Fruit fly (Drosophila melanogaster): ENCODE results near the gene Zmynd8.

The Zmynd8 gene

DNA sequence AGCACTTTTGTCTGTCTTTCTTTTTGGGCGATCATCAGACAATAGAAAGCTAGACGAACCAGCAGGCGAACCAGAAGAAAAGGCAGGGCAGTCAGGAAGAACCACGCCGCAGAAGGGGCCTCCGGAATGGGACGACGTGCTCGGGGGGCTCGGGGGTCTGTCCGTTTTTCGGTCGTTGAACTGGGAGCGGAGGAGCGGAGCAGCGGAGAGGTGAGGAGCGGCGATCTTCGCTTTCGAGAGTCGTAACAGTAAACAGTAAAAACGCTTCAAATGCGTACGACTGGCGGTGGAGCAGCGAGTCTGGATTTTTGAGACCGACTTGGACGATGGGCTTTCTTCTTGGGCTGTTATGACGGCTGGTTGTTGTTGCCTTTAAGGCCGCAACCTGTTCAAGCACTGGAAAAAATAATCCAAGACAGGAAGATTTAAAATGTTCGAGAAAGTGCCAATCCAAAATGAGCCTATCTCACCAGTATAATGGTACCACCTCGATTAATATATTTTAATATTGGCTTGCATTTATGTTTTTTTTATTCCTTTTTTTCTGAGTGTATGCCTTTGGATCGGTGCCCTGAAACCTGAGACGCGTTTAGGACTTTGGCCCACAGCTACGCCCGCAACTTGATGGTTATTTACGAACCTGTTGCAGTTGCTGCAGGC, 17.6 kb downstream of the Zmynd8 start (continued):
- TF ChIP-seq sug (tag; optimal IDR thresholded peaks at IDR 0.05) (peak; percentile 13), mam (GFP tag; optimal IDR thresholded peaks at IDR 0.05) (peak; percentile 50), CG18764 (GFP tag; optimal IDR thresholded peaks at IDR 0.05) (peak; percentile 82), Pdp1 (GFP tag; optimal IDR thresholded peaks at IDR 0.05) (peak; percentile 82 to 85), kni (GFP tag; optimal IDR thresholded peaks at IDR 0.05) (peak; percentile 96), CG16779 (GFP tag; IDR thresholded peaks at IDR 0.05) (no peak), org-1 (GFP tag; optimal IDR thresholded peaks at IDR 0.05) (peak; percentile 76), CG12744 (GFP tag; optimal IDR thresholded peaks at IDR 0.05) (peak; percentile 64), dmrt99B (tag; optimal IDR thresholded peaks at IDR 0.05) (peak; percentile 87), Ada2b (GFP tag; IDR thresholded peaks at IDR 0.05) (peak; percentile 49; the same call in 1 of the 2 replicates), CG4404 (GFP tag; IDR thresholded peaks at IDR 0.05) (peak; percentile 76), salm (tag; optimal IDR thresholded peaks at IDR 0.05) (peak; percentile 81), fd3F (GFP tag; optimal IDR thresholded peaks at IDR 0.05) (no peak), stc (GFP tag; IDR thresholded peaks at IDR 0.05) (peak; percentile 69), schlank (tag; optimal IDR thresholded peaks at IDR 0.05) (no peak), ewg (GFP tag; optimal IDR thresholded peaks at IDR 0.05) (peak; percentile 84), CG2129 (GFP tag; IDR thresholded peaks at IDR 0.05; ENCODE audit: partially characterized antibody) (no peak), Bteb2 (GFP tag; optimal IDR thresholded peaks at IDR 0.05) (peak; percentile 61), CG4730 (GFP tag; IDR thresholded peaks at IDR 0.05) (peak; percentile 72), Lpt (GFP tag; optimal IDR thresholded peaks at IDR 0.05) (no peak), tap (tag; optimal IDR thresholded peaks at IDR 0.05) (peak; percentile 87), wor (GFP tag; IDR thresholded peaks at IDR 0.05) (peak; percentile 80), tio (GFP tag; optimal IDR thresholded peaks at IDR 0.05) (peak; percentile 82), Mrtf (GFP tag; IDR thresholded peaks at IDR 0.05) (peak; percentile 44; the same call in 1 of the 3 replicates), Atf3 (GFP tag; optimal IDR thresholded peaks at IDR 0.05) (peak; percentile 87), Usf (GFP tag; optimal IDR thresholded peaks at IDR 0.05) (peak; percentile 85), run (tag; optimal IDR thresholded peaks at IDR 0.05) (peak; percentile 4), CG10321 (GFP tag; IDR thresholded peaks at IDR 0.05) (no peak), Bgb (GFP tag; IDR thresholded peaks at IDR 0.05; ENCODE audit: partially characterized antibody) (no peak), CG7372 (GFP tag; IDR thresholded peaks at IDR 0.05) (peak; percentile 41; the same call in 1 of the 2 replicates), sima (GFP tag; optimal IDR thresholded peaks at IDR 0.05) (peak; percentile 65), chn (GFP tag; optimal IDR thresholded peaks at IDR 0.05) (peak; percentile 93), CG18476 (GFP tag; optimal IDR thresholded peaks at IDR 0.05) (peak; percentile 78), CG11456 (GFP tag; IDR thresholded peaks at IDR 0.05) (peak; percentile 25; the same call in 1 of the 3 replicates), CG15601 (tag; optimal IDR thresholded peaks at IDR 0.05) (peak; percentile 95), ara (GFP tag; IDR thresholded peaks at IDR 0.05) (peak; percentile 94), CG12942 (GFP tag; optimal IDR thresholded peaks at IDR 0.05) (peak; percentile 84), lmd (GFP tag; IDR thresholded peaks at IDR 0.05) (peak; percentile 66), caup (GFP tag; optimal IDR thresholded peaks at IDR 0.05; ENCODE audit: severe bottlenecking) (peak; percentile 26), D19A (tag; optimal IDR thresholded peaks at IDR 0.05) (peak; percentile 89), CG31388 (GFP tag; optimal IDR thresholded peaks at IDR 0.05) (peak; percentile 17), CG1024 (GFP tag; IDR thresholded peaks at IDR 0.05) (peak; percentile 76), cad (GFP tag; optimal IDR thresholded peaks at IDR 0.05) (no peak), h (optimal IDR thresholded peaks at IDR 0.05) (no peak), Nf-YA (GFP tag; IDR thresholded peaks at IDR 0.05) (peak; percentile 82), nerfin-2 (GFP tag; IDR thresholded peaks at IDR 0.05; ENCODE audit: partially characterized antibody) (no peak), CG33557 (GFP tag; optimal IDR thresholded peaks at IDR 0.05) (peak; percentile 98), ken (GFP tag; IDR thresholded peaks at IDR 0.05) (peak; percentile 92), CG7271 (tag; optimal IDR thresholded peaks at IDR 0.05) (peak; percentile 57), pum (GFP tag; optimal IDR thresholded peaks at IDR 0.05) (peak; percentile 87)

All from whole organism, embryonic.